Worm (Caenorhabditis elegans) whole organism, L3 larva: ENCODE data around the gene W02H5.2.

Experiments
- R02D3.7 ChIP-seq: fragments of 150-350 bp; optimal IDR thresholded peaks from 2 replicates; lab custom pipeline; 2014; ENCODE audit warnings: missing biosample characterization, missing genetic modification characterization
- ZK546.5 ChIP-seq: sonication (generic microtip); optimal IDR thresholded peaks from 2 replicates; lab custom pipeline; 2017; ENCODE audit warnings: missing biosample characterization, missing genetic modification characterization
- ama-1 ChIP-seq: fragments of 150-350 bp; optimal IDR thresholded peaks from 2 replicates; lab custom pipeline; 2018
- ceh-16 ChIP-seq: sonication (generic microtip); optimal IDR thresholded peaks from 2 replicates; lab custom pipeline; 2017; ENCODE audit warnings: missing biosample characterization, missing genetic modification characterization
- ceh-28 ChIP-seq: fragments of 150-350 bp; optimal IDR thresholded peaks from 2 replicates; lab custom pipeline; 2014; ENCODE audit warnings: missing biosample characterization, missing genetic modification reagents, missing genetic modification characterization
- ceh-82 ChIP-seq: fragments of 150-350 bp; optimal IDR thresholded peaks from 2 replicates; lab custom pipeline; 2014; ENCODE audit warnings: missing biosample characterization, missing genetic modification characterization
- ceh-9 ChIP-seq: sonication (generic microtip); optimal IDR thresholded peaks from 2 replicates; lab custom pipeline; 2018; ENCODE audit warnings: missing biosample characterization, missing genetic modification characterization
- daf-12 ChIP-seq: fragments of 150-350 bp; optimal IDR thresholded peaks from 2 replicates; lab custom pipeline; 2014; ENCODE audit warnings: missing biosample characterization, missing genetic modification reagents, missing genetic modification characterization
- egl-27 ChIP-seq: sonication (generic microtip); optimal IDR thresholded peaks from 4 replicates; lab custom pipeline; 2017; ENCODE audit warnings: missing biosample characterization, missing genetic modification reagents, missing genetic modification characterization
- elt-2 ChIP-seq: sonication (generic microtip); optimal IDR thresholded peaks from 2 replicates; lab custom pipeline; 2016; ENCODE audit warnings: missing genetic modification reagents, mild to moderate bottlenecking, missing genetic modification characterization, missing compliant biosample characterization
- elt-3 ChIP-seq, 3 experiments: fragments of 150-350 bp in 1 of 3; sonication (generic microtip) in 2 of 3; optimal IDR thresholded peaks; 2 replicates in 2 of 3; 4 replicates in 1 of 3; lab custom pipeline; 2014 to 2017; ENCODE audit warnings: missing biosample characterization in 3 of 3, missing genetic modification characterization in 3 of 3
- eor-1 ChIP-seq, 2 experiments: fragments of 150-350 bp; optimal IDR thresholded peaks; 2 replicates each; lab custom pipeline; 2014 to 2018; ENCODE audit warnings: missing biosample characterization in 2 of 2, missing genetic modification characterization in 2 of 2
- fkh-10 ChIP-seq: sonication (generic microtip); optimal IDR thresholded peaks from 2 replicates; lab custom pipeline; 2017; ENCODE audit warnings: missing biosample characterization, missing genetic modification reagents, missing genetic modification characterization
- fkh-2 ChIP-seq: fragments of 150-350 bp; optimal IDR thresholded peaks from 2 replicates; lab custom pipeline; 2014; ENCODE audit warnings: missing biosample characterization, missing genetic modification reagents, missing genetic modification characterization
- fos-1 ChIP-seq: fragments of 150-350 bp; optimal IDR thresholded peaks from 2 replicates; lab custom pipeline; 2014; ENCODE audit warnings: missing biosample characterization, missing genetic modification characterization
- hmg-11 ChIP-seq: sonication (generic microtip); optimal IDR thresholded peaks from 2 replicates; lab custom pipeline; 2016; ENCODE audit warnings: missing genetic modification characterization, missing compliant biosample characterization
- jun-1 ChIP-seq: fragments of 150-350 bp; optimal IDR thresholded peaks from 2 replicates; lab custom pipeline; 2014; ENCODE audit warnings: missing biosample characterization, missing genetic modification reagents, missing genetic modification characterization
- lin-15B ChIP-seq: fragments of 150-350 bp; optimal IDR thresholded peaks from 2 replicates; lab custom pipeline; 2014; ENCODE audit warnings: missing biosample characterization, missing genetic modification characterization
- lsy-12 ChIP-seq: sonication (generic microtip); optimal IDR thresholded peaks from 2 replicates; lab custom pipeline; 2016; ENCODE audit warnings: mild to moderate bottlenecking, missing genetic modification characterization, missing compliant biosample characterization
- mdl-1 ChIP-seq: fragments of 150-350 bp; optimal IDR thresholded peaks from 2 replicates; lab custom pipeline; 2014; ENCODE audit warnings: missing biosample characterization, missing genetic modification characterization
- mml-1 ChIP-seq: fragments of 150-350 bp; sonication (generic microtip); optimal IDR thresholded peaks from 3 replicates; lab custom pipeline; 2014; ENCODE audit warnings: missing biosample characterization, missing genetic modification characterization
- nfya-1 ChIP-seq: sonication (generic microtip); optimal IDR thresholded peaks from 2 replicates; lab custom pipeline; 2017; ENCODE audit warnings: missing genetic modification characterization, mild to moderate bottlenecking, missing compliant biosample characterization, antibody characterized with exemption, moderate library complexity; ENCODE audit not compliant: insufficient read depth
- nhr-11 ChIP-seq: fragments of 150-350 bp; optimal IDR thresholded peaks from 2 replicates; lab custom pipeline; 2014; ENCODE audit warnings: missing biosample characterization, missing genetic modification characterization
- nhr-12 ChIP-seq: fragments of 150-350 bp; optimal IDR thresholded peaks from 2 replicates; lab custom pipeline; 2014; ENCODE audit warnings: missing biosample characterization, missing genetic modification characterization
- nhr-23 ChIP-seq: fragments of 150-350 bp; optimal IDR thresholded peaks from 2 replicates; lab custom pipeline; 2014; ENCODE audit warnings: missing biosample characterization, missing genetic modification reagents, missing genetic modification characterization
- nhr-237 ChIP-seq: fragments of 150-350 bp; optimal IDR thresholded peaks from 2 replicates; lab custom pipeline; 2014; ENCODE audit warnings: missing biosample characterization, missing genetic modification characterization
- nhr-25 ChIP-seq: sonication (generic microtip); optimal IDR thresholded peaks from 2 replicates; lab custom pipeline; 2017; ENCODE audit warnings: missing biosample characterization, missing genetic modification characterization
- nhr-28 ChIP-seq: fragments of 150-350 bp; optimal IDR thresholded peaks from 2 replicates; lab custom pipeline; 2014; ENCODE audit warnings: missing biosample characterization, missing genetic modification characterization
- nhr-43 ChIP-seq: sonication (generic microtip); optimal IDR thresholded peaks from 2 replicates; lab custom pipeline; 2016; ENCODE audit warnings: mild to moderate bottlenecking, missing genetic modification characterization, missing compliant biosample characterization; ENCODE audit not compliant: poor library complexity, severe bottlenecking
- nhr-77 ChIP-seq: fragments of 150-350 bp; optimal IDR thresholded peaks from 2 replicates; lab custom pipeline; 2014; ENCODE audit warnings: missing biosample characterization, missing genetic modification characterization
- pha-4 ChIP-seq: fragments of 150-350 bp; optimal IDR thresholded peaks from 2 replicates; lab custom pipeline; 2014; ENCODE audit warnings: missing biosample characterization, missing genetic modification reagents, missing genetic modification characterization
- pqm-1 ChIP-seq: fragments of 150-350 bp; optimal IDR thresholded peaks from 2 replicates; lab custom pipeline; 2017; ENCODE audit warnings: missing biosample characterization, missing genetic modification characterization, inconsistent platforms
- skn-1 ChIP-seq: fragments of 150-350 bp; optimal IDR thresholded peaks from 2 replicates; lab custom pipeline; 2014; ENCODE audit warnings: missing biosample characterization, missing genetic modification characterization
- snpc-4 ChIP-seq: fragments of 150-350 bp; optimal IDR thresholded peaks from 2 replicates; lab custom pipeline; 2014; ENCODE audit warnings: missing biosample characterization, missing genetic modification characterization
- tbx-2 ChIP-seq: sonication (generic microtip); optimal IDR thresholded peaks from 2 replicates; lab custom pipeline; 2016; ENCODE audit warnings: mild to moderate bottlenecking, missing genetic modification characterization, missing compliant biosample characterization
- unc-39 ChIP-seq: sonication (generic microtip); optimal IDR thresholded peaks from 4 replicates; lab custom pipeline; 2017; ENCODE audit warnings: missing biosample characterization, missing genetic modification characterization
- unc-62 ChIP-seq: fragments of 150-350 bp; sonication (generic microtip); optimal IDR thresholded peaks from 4 replicates; lab custom pipeline; 2014; ENCODE audit warnings: missing biosample characterization, missing genetic modification reagents, missing genetic modification characterization
- ztf-11 ChIP-seq: fragments of 150-350 bp; optimal IDR thresholded peaks from 2 replicates; lab custom pipeline; 2014; ENCODE audit warnings: missing biosample characterization, missing genetic modification characterization
- ztf-4 ChIP-seq: fragments of 150-350 bp; optimal IDR thresholded peaks from 2 replicates; lab custom pipeline; 2014; ENCODE audit warnings: missing biosample characterization, missing genetic modification characterization

The W02H5.2 gene

DNA sequence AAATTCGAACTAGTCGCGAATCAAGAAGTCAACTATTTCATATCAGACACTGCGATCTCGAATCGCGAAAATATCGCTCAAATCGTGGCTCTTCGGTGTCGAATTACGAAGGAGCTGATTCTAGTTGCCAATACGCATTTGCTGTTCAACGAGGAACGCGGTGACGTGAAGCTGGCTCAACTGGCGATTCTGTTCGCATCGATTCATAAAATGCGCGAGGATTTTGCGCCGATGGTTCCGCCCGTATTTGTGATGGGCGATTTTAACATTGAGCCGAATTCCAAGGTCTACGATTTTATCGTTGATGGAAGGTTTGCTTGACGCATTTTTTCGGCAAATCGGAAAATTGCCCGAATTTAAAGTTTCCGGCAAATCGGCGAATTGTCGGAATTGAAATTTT is 21.3 kb downstream of the W02H5.2 start:
- TF ChIP-seq daf-12 (tag; lab: Kevin White, UChicago) (no peak), R02D3.7 (no peak), nfya-1 (tag; lab: Kevin White, UChicago) (no peak), fkh-2 (no peak), fkh-10 (GFP tag; lab: Kevin White, UChicago) (no peak), elt-2 (tag; lab: Kevin White, UChicago) (no peak), ama-1 (lab: Kevin White, UChicago) (no peak), ceh-28 (tag; lab: Kevin White, UChicago) (no peak)

DNA sequence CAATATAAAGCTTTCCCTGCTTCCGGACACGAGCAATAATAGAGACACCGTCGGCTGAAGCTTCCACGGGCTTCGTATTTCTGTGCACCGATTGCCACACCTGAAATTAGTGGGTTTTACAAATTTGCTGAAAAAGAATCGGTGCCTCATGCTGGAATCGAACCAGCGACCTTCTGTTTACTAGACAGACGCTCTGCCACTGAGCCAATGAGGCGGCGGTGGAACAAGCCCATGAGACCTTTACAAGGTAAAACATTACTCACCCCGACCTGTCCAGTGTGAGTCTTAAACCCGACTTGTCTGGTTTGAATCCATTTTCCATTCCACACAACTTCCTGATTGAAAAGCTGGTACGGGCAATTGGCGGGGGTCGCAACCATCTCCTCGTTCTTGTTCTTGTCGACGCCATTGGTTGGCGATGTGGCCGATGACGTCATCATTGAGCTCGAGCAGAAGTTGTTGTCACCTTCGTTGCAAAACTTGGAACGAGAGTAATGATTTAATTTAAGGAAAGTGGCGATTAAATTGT is 25.5 kb downstream of the W02H5.2 start, which contains the start of gene ndx-2:
ndx-2 (minus strand) TSS at position 479 of the 529 bp plus-strand sequence.
- TF ChIP-seq lsy-12 (tag; lab: Kevin White, UChicago) (peak; percentile 14), fos-1 (tag; lab: Kevin White, UChicago) (no peak)

DNA sequence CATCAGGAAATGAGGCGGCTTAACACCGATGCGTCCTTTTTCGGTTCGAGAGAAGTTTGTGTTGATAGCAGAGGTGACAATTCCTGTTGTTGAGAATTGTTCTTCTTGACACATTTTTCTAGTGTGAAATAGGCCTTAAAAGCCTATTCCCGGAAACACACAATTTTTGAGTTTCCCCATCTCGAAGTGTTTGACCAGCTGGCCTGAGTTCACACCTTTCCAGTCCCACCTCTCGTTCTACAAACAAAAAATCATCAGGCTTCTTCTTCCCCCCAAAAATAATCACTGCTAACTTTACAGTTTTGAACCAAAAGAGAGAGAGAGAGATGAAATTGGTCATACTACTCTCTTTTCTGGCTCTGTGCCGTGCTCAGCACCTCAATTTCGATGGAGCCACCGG is 27.5 kb downstream of the W02H5.2 start, which contains the start of gene W02G9.4:
W02G9.4 (plus strand) TSS at position 301 of the 400 bp plus-strand sequence.
- TF ChIP-seq egl-27 (tag; lab: Kevin White, UChicago) (no peak), elt-3 (tag; optimal IDR thresholded peaks at IDR 0.05; lab: Kevin White, UChicago) (no peak), ztf-4 (tag; lab: Kevin White, UChicago) (no peak), nhr-43 (tag; lab: Kevin White, UChicago) (no peak), snpc-4 (tag; lab: Kevin White, UChicago) (no peak), hmg-11 (tag; lab: Kevin White, UChicago) (no peak), eor-1 (tag; optimal IDR thresholded peaks at IDR 0.05; lab: Kevin White, UChicago) (no peak), fkh-2 (no peak), skn-1 (tag; lab: Kevin White, UChicago) (no peak), nhr-77 (tag; lab: Kevin White, UChicago) (no peak), ceh-82 (tag; lab: Kevin White, UChicago) (no peak), pqm-1 (no peak)

DNA sequence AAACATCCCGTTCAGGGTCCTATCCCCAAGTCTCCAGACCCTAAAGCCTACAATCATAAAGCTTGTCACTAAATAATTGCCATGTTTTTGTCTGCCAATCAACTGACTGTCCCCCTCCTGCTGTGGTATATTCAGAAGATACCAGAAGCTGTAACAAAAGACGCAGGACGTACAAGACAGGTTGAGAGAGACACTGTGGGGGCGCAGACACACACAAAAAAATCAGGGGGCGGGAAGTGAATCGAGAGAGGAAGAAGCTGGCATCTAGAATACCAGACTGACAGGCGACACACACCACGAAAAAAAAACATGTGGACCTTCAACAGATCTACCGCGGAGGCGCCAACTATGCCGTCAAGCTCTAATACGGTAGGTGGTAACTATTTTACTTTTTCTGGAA is 32.0 kb downstream of the W02H5.2 start, which contains the start of gene kel-8:
kel-8 (plus strand) TSS at position 301 of the 400 bp plus-strand sequence.
- TF ChIP-seq ama-1 (lab: Kevin White, UChicago) (no peak), nfya-1 (tag; lab: Kevin White, UChicago) (peak; percentile 53), ceh-28 (tag; lab: Kevin White, UChicago) (no peak), hmg-11 (tag; lab: Kevin White, UChicago) (no peak), elt-2 (tag; lab: Kevin White, UChicago) (no peak), daf-12 (tag; lab: Kevin White, UChicago) (no peak), nhr-43 (tag; lab: Kevin White, UChicago) (no peak), jun-1 (tag; lab: Kevin White, UChicago) (no peak), egl-27 (tag; lab: Kevin White, UChicago) (no peak), nhr-25 (tag; lab: Kevin White, UChicago) (peak; percentile 41), nhr-11 (tag; lab: Kevin White, UChicago) (no peak)

DNA sequence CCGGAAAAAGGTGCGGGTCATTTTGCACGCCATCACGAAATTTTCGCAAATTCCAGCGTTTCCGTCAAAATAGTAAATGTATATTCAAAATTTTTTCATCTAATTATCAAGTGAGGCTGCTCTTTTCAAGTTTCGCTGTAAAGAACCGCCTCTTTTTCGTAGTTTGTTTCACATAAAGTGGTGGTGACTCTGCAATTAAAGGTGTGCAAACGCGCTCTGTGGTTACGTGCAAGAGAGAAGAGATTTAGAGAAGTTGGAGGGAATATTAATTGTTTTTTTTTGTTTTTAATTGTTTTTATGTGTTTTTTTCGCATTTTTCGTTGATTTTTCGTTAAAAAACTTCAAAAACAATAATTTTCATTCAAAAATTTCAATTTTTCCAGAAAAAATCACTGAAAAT is 33.5 kb downstream of the W02H5.2 start, which contains the start of gene W02G9.3:
W02G9.3 (plus strand) TSS at position 384 of the 400 bp plus-strand sequence.
- TF ChIP-seq mdl-1 (tag; lab: Kevin White, UChicago): no peak
- TF ChIP-seq nhr-237 (tag; lab: Kevin White, UChicago): no peak
- TF ChIP-seq pqm-1: peak; percentile 78
- TF ChIP-seq skn-1 (tag; lab: Kevin White, UChicago): peak; percentile 33
- TF ChIP-seq ceh-9 (tag; lab: Kevin White, UChicago): no peak
- TF ChIP-seq nhr-43 (tag; lab: Kevin White, UChicago): peak; percentile 12
- TF ChIP-seq ztf-4 (tag; lab: Kevin White, UChicago): no peak
- TF ChIP-seq unc-62 (GFP tag; lab: Kevin White, UChicago): no peak
- TF ChIP-seq unc-39 (tag; lab: Kevin White, UChicago): no peak
- TF ChIP-seq nhr-25 (tag; lab: Kevin White, UChicago): no peak
- no peak for TF ChIP-seq elt-3 (tag; optimal IDR thresholded peaks at IDR 0.05; lab: Kevin White, UChicago)
- peak; percentile 55 for TF ChIP-seq egl-27 (tag; lab: Kevin White, UChicago)
- peak; percentile 58 for TF ChIP-seq hmg-11 (tag; lab: Kevin White, UChicago)
- no peak for TF ChIP-seq jun-1 (tag; lab: Kevin White, UChicago)
- no peak for TF ChIP-seq eor-1 (tag; optimal IDR thresholded peaks at IDR 0.05; lab: Kevin White, UChicago)
- peak; percentile 89 for TF ChIP-seq lin-15B (tag; lab: Kevin White, UChicago)
- TF ChIP-seq nhr-11 (tag; lab: Kevin White, UChicago): peak; percentile 96
- TF ChIP-seq tbx-2 (tag; lab: Kevin White, UChicago): no peak
- TF ChIP-seq mml-1 (tag; lab: Kevin White, UChicago): no peak
- no peak for TF ChIP-seq nhr-28
- peak; percentile 19 for TF ChIP-seq ceh-28 (tag; lab: Kevin White, UChicago)
- no peak for TF ChIP-seq fkh-10 (GFP tag; lab: Kevin White, UChicago)
- no peak for TF ChIP-seq lsy-12 (tag; lab: Kevin White, UChicago)
- TF ChIP-seq ztf-11: no peak
- TF ChIP-seq ceh-82 (tag; lab: Kevin White, UChicago): no peak
- TF ChIP-seq ama-1 (lab: Kevin White, UChicago): no peak
- no peak for TF ChIP-seq fos-1 (tag; lab: Kevin White, UChicago)
- TF ChIP-seq ceh-16 (tag; lab: Kevin White, UChicago): no peak
- TF ChIP-seq pha-4 (tag; lab: Kevin White, UChicago): peak; percentile 93
- peak; percentile 75 for TF ChIP-seq nfya-1 (tag; lab: Kevin White, UChicago)
- peak; percentile 65 for TF ChIP-seq nhr-23 (tag; lab: Kevin White, UChicago)
- TF ChIP-seq daf-12 (tag; lab: Kevin White, UChicago): no peak
- no peak for TF ChIP-seq ZK546.5 (tag; lab: Kevin White, UChicago)
- peak; percentile 67 for TF ChIP-seq snpc-4 (tag; lab: Kevin White, UChicago)
- TF ChIP-seq elt-2 (tag; lab: Kevin White, UChicago): peak; percentile 40
- no peak for TF ChIP-seq nhr-12 (tag; lab: Kevin White, UChicago)
